Fruit fly (Drosophila melanogaster) whole organism, pupa: ENCODE results near the gene Usp16-45.

Experiments
- CG10348 ChIP-seq: fragments of 200-800 bp; sonication (Bioruptor generic); IDR thresholded peaks from 2 replicates; pipeline ENCODE4 v1.3.6; 2022; ENCODE audit warnings: missing biosample characterization, missing genetic modification characterization
- CG13204 ChIP-seq: fragments of 200-800 bp; sonication (Bioruptor generic); optimal IDR thresholded peaks from 2 replicates; lab custom pipeline; 2018; ENCODE audit warnings: missing biosample characterization, mild to moderate bottlenecking, missing genetic modification characterization, moderate library complexity
- CG32121 ChIP-seq: fragments of 200-800 bp; sonication (Bioruptor generic); IDR thresholded peaks from 2 replicates; pipeline ENCODE4 v1.3.6; 2022; ENCODE audit warnings: missing biosample characterization, missing genetic modification characterization
- D1 ChIP-seq: fragments of 200-800 bp; sonication (Bioruptor generic); optimal IDR thresholded peaks from 2 replicates; lab custom pipeline; 2018; ENCODE audit warnings: missing biosample characterization, mild to moderate bottlenecking, missing genetic modification characterization, moderate library complexity
- Pif1B ChIP-seq: fragments of 200-800 bp; sonication (Bioruptor generic); optimal IDR thresholded peaks from 3 replicates; lab custom pipeline; 2016; ENCODE audit warnings: missing biosample characterization, missing genetic modification characterization
- gl ChIP-seq: fragments of 200-800 bp; sonication (Bioruptor generic); optimal IDR thresholded peaks from 2 replicates; lab custom pipeline; 2018; ENCODE audit warnings: missing biosample characterization, mild to moderate bottlenecking, missing genetic modification characterization

- TF ChIP-seq CG10348 (GFP tag; lab: Robert Waterston, UW) (no peak), gl (tag; lab: Kevin White, UChicago) (no peak), CG13204 (GFP tag; lab: Kevin White, UChicago) (no peak), D1 (tag; lab: Kevin White, UChicago) (no peak), CG32121 (GFP tag; lab: Robert Waterston, UW) (no peak), Pif1B (GFP tag; lab: Kevin White, UChicago) (no peak)
Observed at dm6 chrX:5382539-5382938, 38.8 kb upstream of the Usp16-45 start.
